Fruit fly (Drosophila melanogaster): Measurements from ENCODE around the gene CG9396.

CG9396 gene

DNA sequence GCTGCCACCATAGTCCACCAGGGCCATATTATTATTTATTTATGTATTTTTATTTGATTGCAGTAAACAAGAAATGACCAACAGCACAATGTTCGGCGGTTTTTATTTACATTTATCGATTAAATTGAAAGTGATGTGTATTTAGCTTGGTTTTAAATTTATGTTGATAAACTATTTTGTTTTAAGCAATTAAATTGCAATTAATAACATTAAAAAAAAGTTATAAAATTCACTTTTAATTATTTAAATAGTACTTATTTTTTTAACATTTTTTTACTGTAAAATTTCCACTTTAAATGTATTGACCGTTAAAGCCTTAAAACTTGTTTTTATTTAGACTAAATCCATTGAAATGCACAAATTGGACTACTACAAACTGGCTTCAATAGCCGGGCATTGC is 1.3 kb downstream of the CG9396 start, which contains the start of gene CG16790:
Gene CG16790, minus strand, starts transcription at position 101 of the 400 bp plus-strand sequence.
- TF ChIP-seq CTCF (optimal IDR thresholded peaks at IDR 0.05) (no peak), CG8478 (optimal IDR thresholded peaks at IDR 0.05) (no peak)

dm6 chr3R:9565895-9566294 is 5.5 kb downstream of the CG9396 start, which contains the start of gene CG16789:
CG16789 (plus strand) TSS chr3R:9566195.
- TF ChIP-seq CTCF (optimal IDR thresholded peaks at IDR 0.05) (no peak), CG8478 (optimal IDR thresholded peaks at IDR 0.05) (no peak)

- TF ChIP-seq CG8478 (optimal IDR thresholded peaks at IDR 0.05) = no peak
- peak in 1 of 2 experiments; percentile 13 for TF ChIP-seq CTCF (optimal IDR thresholded peaks at IDR 0.05)
Observed at dm6 chr3R:9563240-9563992, 8.0 kb downstream of the CG9396 start, which contains the start of the genes CG9393 and Vps45. CG9393 (minus strand) TSS chr3R:9563673. Vps45 (plus strand) TSS chr3R:9563924.

- TF ChIP-seq CTCF (optimal IDR thresholded peaks at IDR 0.05) (no peak), CG8478 (optimal IDR thresholded peaks at IDR 0.05) (no peak)
Observed at dm6 chr3R:9561121-9561520, 10.3 kb downstream of the CG9396 start.

- no peak for TF ChIP-seq CTCF (optimal IDR thresholded peaks at IDR 0.05)
- TF ChIP-seq CG8478 (optimal IDR thresholded peaks at IDR 0.05) = no peak
Observed at dm6 chr3R:9559413-9560014, 11.9 kb downstream of the CG9396 start, which contains the start of the genes AP-1mu and MBD-like. AP-1mu (minus strand) TSS chr3R:9559525. MBD-like (plus strand) TSS chr3R:9559760.

DNA sequence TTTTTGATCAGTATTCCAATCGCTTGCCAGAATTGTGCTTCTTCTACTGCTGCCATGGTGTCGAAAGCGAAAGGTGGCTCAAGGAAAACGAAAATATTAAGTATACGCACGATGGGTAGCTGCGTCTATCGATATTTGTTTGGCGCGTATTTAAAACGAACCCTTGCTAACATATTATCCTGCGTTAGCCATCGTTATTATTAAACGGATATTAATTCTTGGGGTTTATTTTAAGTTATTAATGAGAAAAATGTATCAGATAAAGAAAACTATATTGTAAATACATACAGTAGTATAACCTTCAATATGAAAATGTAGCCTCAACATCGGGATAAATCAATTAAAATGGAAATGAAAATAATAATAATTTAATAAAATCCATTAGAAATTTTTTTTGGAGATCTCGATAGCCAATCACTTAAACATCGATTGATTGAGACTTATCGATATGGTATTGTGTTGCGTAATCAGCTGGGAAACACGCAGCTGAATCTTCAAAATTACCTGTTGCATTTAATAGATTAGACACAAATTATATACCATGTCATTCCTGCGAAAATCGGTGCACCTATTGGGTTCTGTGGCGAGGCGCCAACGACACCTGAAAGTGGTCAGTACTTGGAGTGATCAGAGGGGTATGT is 16.0 kb downstream of the CG9396 start, which contains the start of the genes CG9386 and BckdhA:
Gene CG9386, minus strand, starts transcription at position 75 of the 641 bp plus-strand sequence.
Gene BckdhA, plus strand, starts transcription at position 452 of the 641 bp plus-strand sequence.
- TF ChIP-seq CTCF (optimal IDR thresholded peaks at IDR 0.05) (no peak), CG8478 (optimal IDR thresholded peaks at IDR 0.05) (no peak)

- TF ChIP-seq CTCF (optimal IDR thresholded peaks at IDR 0.05) = no peak
- no peak for TF ChIP-seq CG8478 (optimal IDR thresholded peaks at IDR 0.05)
Observed at dm6 chr3R:9551659-9552435, 19.6 kb downstream of the CG9396 start, which contains the start of the genes mura and RnpS1. mura (minus strand) TSS chr3R:9551806. RnpS1 (plus strand) TSS chr3R:9552034.

dm6 chr3R:9551013-9551658 is 20.3 kb downstream of the CG9396 start:
- TF ChIP-seq CTCF (optimal IDR thresholded peaks at IDR 0.05) (no peak), CG8478 (optimal IDR thresholded peaks at IDR 0.05) (no peak)

DNA sequence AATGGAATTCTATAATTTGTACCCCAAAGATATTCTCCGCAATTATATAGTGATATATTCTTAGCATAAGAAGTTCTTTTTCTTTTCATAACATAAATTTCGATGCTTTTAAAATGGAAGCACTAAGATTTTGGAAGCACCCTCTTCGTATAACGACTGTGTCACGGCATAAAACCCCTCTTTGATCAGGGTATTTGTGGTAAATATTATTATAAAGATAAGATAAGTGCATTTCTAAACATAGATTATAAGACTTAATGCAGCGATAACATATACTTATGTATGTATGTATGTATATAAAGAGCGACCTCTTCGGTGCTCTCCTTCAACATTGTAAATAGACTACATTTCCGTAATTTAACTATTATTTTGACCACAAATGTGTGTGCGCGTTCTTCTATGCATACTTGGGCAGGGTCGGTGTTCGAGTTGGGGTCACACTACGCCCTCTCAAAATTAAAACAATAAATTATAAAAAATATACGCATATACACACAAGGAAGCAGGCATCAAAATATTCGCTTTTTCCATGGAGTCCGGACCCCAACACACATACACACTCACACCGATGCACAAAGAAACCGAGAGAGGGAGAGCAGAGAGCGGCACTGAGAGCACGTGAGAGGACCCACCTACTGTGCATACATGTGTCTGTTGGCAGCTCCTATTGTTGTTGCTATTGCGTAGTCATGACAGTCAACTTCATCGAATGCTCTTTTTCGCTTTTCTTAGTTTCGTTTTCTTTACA is 21.0 kb downstream of the CG9396 start:
- TF ChIP-seq CG8478 (optimal IDR thresholded peaks at IDR 0.05) (no peak), CTCF (optimal IDR thresholded peaks at IDR 0.05) (no peak)

DNA sequence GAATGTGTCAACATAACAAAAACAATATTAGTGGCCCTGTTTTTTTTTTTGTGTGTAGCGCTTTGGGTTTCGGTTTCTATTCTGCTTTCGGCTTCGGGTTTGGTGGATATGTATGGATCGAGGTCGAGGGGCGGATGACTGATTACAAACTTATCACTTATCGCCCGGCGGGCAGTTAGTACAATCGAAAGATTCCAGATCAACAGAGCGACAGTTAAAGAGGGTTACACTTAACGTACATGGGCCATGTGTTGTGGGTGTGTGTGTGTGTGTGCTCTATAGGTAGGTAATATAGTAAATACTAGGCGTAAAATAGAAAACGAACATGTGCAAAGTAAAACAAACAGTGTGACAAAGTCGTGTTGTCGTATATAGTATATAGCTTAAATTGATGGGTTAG is 22.7 kb downstream of the CG9396 start:
- no peak for TF ChIP-seq CTCF (optimal IDR thresholded peaks at IDR 0.05)
- no peak for TF ChIP-seq CG8478 (optimal IDR thresholded peaks at IDR 0.05)

DNA sequence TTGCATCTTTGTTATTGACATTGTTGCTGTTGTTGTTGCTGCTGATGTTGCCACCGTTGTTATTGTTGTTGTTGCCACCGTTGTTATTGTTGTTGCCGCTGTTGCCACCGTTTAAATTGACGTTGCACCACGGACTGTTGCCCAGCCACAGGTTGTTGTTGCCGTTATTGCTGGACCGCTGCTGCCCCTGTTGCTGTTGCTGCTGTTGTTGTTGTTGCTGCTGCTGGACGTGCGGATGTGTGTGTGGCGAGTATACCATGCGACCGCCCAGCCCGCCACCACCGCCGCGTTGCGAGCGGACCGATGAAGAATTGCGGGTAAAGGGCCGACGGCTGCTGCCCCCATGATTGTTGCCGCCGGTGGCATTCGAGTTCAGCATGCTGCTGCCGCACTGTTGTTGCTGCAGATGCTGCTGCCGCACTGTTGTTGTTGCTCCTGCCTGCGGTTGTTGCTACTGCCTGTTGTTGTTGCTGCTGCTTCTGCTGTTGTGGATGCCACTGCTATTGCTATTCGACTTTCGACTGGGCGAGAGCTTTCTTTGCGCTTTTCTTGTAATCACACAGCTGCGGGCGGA is 24.5 kb downstream of the CG9396 start:
- TF ChIP-seq CG8478 (optimal IDR thresholded peaks at IDR 0.05) (no peak), CTCF (optimal IDR thresholded peaks at IDR 0.05) (no peak)

dm6 chr3R:9543495-9544180 is 27.8 kb downstream of the CG9396 start:
- TF ChIP-seq CTCF (optimal IDR thresholded peaks at IDR 0.05) (no peak), CG8478 (optimal IDR thresholded peaks at IDR 0.05) (no peak)

Measured in S2 (cell line).